Fruit fly (Drosophila melanogaster) whole organism, adult: ENCODE data around the gene CG6000.
A peak's percentile ranks its signal among the peaks of the same experiment; 100 is the strongest.

Experiments used
- CG11617 ChIP-seq: fragments of 200-800 bp; sonication (Bioruptor generic); optimal IDR thresholded peaks from 2 replicates; lab custom pipeline; 2017; ENCODE audit warnings: mild to moderate bottlenecking, missing biosample characterization, missing genetic modification reagents, missing genetic modification characterization
- CG12768 ChIP-seq: fragments of 200-800 bp; sonication (Bioruptor generic); optimal IDR thresholded peaks from 2 replicates; lab custom pipeline; 2017; ENCODE audit warnings: missing biosample characterization, missing genetic modification characterization, mild to moderate bottlenecking, moderate library complexity, missing genetic modification reagents
- CG14711 ChIP-seq: fragments of 200-800 bp; sonication (Bioruptor generic); optimal IDR thresholded peaks from 2 replicates; lab custom pipeline; 2018; ENCODE audit warnings: missing biosample characterization, mild to moderate bottlenecking, missing genetic modification characterization, moderate library complexity
- CG1620 ChIP-seq: fragments of 200-800 bp; sonication (Bioruptor generic); optimal IDR thresholded peaks from 2 replicates; lab custom pipeline; 2016; ENCODE audit warnings: missing biosample characterization, missing genetic modification characterization
- CG33017 ChIP-seq: fragments of 200-800 bp; sonication (Bioruptor generic); optimal IDR thresholded peaks from 2 replicates; lab custom pipeline; 2018; ENCODE audit warnings: missing biosample characterization, mild to moderate bottlenecking, missing genetic modification characterization, moderate library complexity
- CG5204 ChIP-seq: fragments of 200-800 bp; sonication (Bioruptor generic); optimal IDR thresholded peaks from 2 replicates; lab custom pipeline; 2016; ENCODE audit warnings: missing biosample characterization, missing genetic modification characterization
- CG7045 ChIP-seq: fragments of 200-800 bp; sonication (Bioruptor generic); optimal IDR thresholded peaks from 2 replicates; lab custom pipeline; 2017; ENCODE audit warnings: missing biosample characterization, mild to moderate bottlenecking, missing genetic modification characterization
- CG7101 ChIP-seq: fragments of 200-800 bp; sonication (Bioruptor generic); optimal IDR thresholded peaks from 2 replicates; lab custom pipeline; 2018; ENCODE audit warnings: missing biosample characterization, mild to moderate bottlenecking, missing genetic modification characterization, moderate library complexity
- Clk ChIP-seq: fragments of 200-800 bp; sonication (Bioruptor generic); optimal IDR thresholded peaks from 2 replicates; lab custom pipeline; 2017; ENCODE audit warnings: missing biosample characterization, missing genetic modification characterization
- Crg-1 ChIP-seq: fragments of 200-800 bp; sonication (Bioruptor generic); optimal IDR thresholded peaks from 2 replicates; lab custom pipeline; 2016; ENCODE audit warnings: missing biosample characterization, missing genetic modification characterization
- Hr96 ChIP-seq: fragments of 200-800 bp; sonication (Bioruptor generic); optimal IDR thresholded peaks from 2 replicates; lab custom pipeline; 2016; ENCODE audit warnings: missing biosample characterization, missing genetic modification characterization
- Mnt ChIP-seq: fragments of 200-800 bp; sonication (Bioruptor generic); optimal IDR thresholded peaks from 2 replicates; lab custom pipeline; 2016; ENCODE audit warnings: missing biosample characterization, mild to moderate bottlenecking, missing genetic modification characterization
- bab1 ChIP-seq: fragments of 200-800 bp; sonication (Bioruptor generic); optimal IDR thresholded peaks from 3 replicates; lab custom pipeline; 2019; ENCODE audit warnings: missing biosample characterization, mild to moderate bottlenecking, missing genetic modification characterization, moderate library complexity
- cic ChIP-seq: fragments of 200-800 bp; sonication (Bioruptor generic); optimal IDR thresholded peaks from 2 replicates; lab custom pipeline; 2017; ENCODE audit warnings: missing biosample characterization, mild to moderate bottlenecking, missing genetic modification characterization, moderate library complexity
- cnc ChIP-seq, 2 experiments: fragments of >200 bp; optimal IDR thresholded peaks; 2 replicates each; lab custom pipeline; 2017
- kay ChIP-seq: fragments of 200-800 bp; sonication (Bioruptor generic); peaks from one replicate; lab custom pipeline; 2016; ENCODE audit warnings: missing biosample characterization, missing genetic modification characterization, borderline replicate concordance
- ovo ChIP-seq: fragments of 200-800 bp; sonication (Bioruptor generic); optimal IDR thresholded peaks from 2 replicates; lab custom pipeline; 2016; ENCODE audit warnings: missing biosample characterization, missing genetic modification characterization
- pad ChIP-seq: fragments of 200-800 bp; sonication (Bioruptor generic); optimal IDR thresholded peaks from 3 replicates; lab custom pipeline; 2017; ENCODE audit warnings: missing biosample characterization, missing genetic modification characterization, mild to moderate bottlenecking, moderate library complexity, missing genetic modification reagents
- tj ChIP-seq: fragments of 200-800 bp; sonication (Bioruptor generic); optimal IDR thresholded peaks from 3 replicates; lab custom pipeline; 2017; ENCODE audit warnings: missing biosample characterization, mild to moderate bottlenecking, missing genetic modification characterization, moderate library complexity
- toe ChIP-seq: fragments of 200-800 bp; sonication (Bioruptor generic); optimal IDR thresholded peaks from 2 replicates; lab custom pipeline; 2016; ENCODE audit warnings: missing biosample characterization, missing genetic modification characterization

CG6000 gene

dm6 chr3R:24057188-24057587 is 3.0 kb downstream of the CG6000 start, which contains the start of gene Hsp68:
Gene Hsp68, minus strand, starts transcription at chr3R:24057310.
- no peak for TF ChIP-seq Clk (GFP tag; lab: Kevin White, UChicago)
- peak; percentile 2 for TF ChIP-seq CG11617
- TF ChIP-seq cnc (optimal IDR thresholded peaks at IDR 0.05; lab: Kevin White, UChicago): no peak
- TF ChIP-seq Mnt (GFP tag; lab: Kevin White, UChicago): no peak
- TF ChIP-seq CG33017 (tag; lab: Kevin White, UChicago): peak; percentile 28
- TF ChIP-seq CG12768 (GFP tag; lab: Kevin White, UChicago): peak; percentile 51
- peak; percentile 31 for TF ChIP-seq cic (GFP tag; lab: Kevin White, UChicago)
- no peak for TF ChIP-seq CG14711 (tag; lab: Kevin White, UChicago)
- TF ChIP-seq CG7045: no peak
- peak; percentile 100 for TF ChIP-seq pad (GFP tag; lab: Kevin White, UChicago)
- no peak for TF ChIP-seq CG7101
- TF ChIP-seq tj (GFP tag; lab: Kevin White, UChicago): peak; percentile 26

dm6 chr3R:24058041-24058440 is 3.9 kb downstream of the CG6000 start, which contains the start of gene SMC1:
Gene SMC1, plus strand, starts transcription at chr3R:24058287.
- TF ChIP-seq Mnt (GFP tag; lab: Kevin White, UChicago) (peak; percentile 40), tj (GFP tag; lab: Kevin White, UChicago) (peak; percentile 33), Crg-1 (GFP tag; lab: Kevin White, UChicago) (peak; percentile 49), ovo (no peak), CG5204 (no peak), Clk (GFP tag; lab: Kevin White, UChicago) (peak; percentile 59), pad (GFP tag; lab: Kevin White, UChicago) (no peak), CG11617 (peak; percentile 21), CG12768 (GFP tag; lab: Kevin White, UChicago) (no peak), cic (GFP tag; lab: Kevin White, UChicago) (peak; percentile 81), bab1 (GFP tag; lab: Kevin White, UChicago) (peak; percentile 72), Hr96 (GFP tag; lab: Kevin White, UChicago) (no peak), toe (GFP tag; lab: Kevin White, UChicago) (no peak), CG14711 (tag; lab: Kevin White, UChicago) (peak; percentile 6), cnc (optimal IDR thresholded peaks at IDR 0.05; lab: Kevin White, UChicago) (no peak), CG7045 (peak; percentile 35), kay (GFP tag; lab: Kevin White, UChicago) (no peak), CG1620 (GFP tag; lab: Kevin White, UChicago) (peak; percentile 66), CG7101 (peak; percentile 54), CG33017 (tag; lab: Kevin White, UChicago) (no peak)

DNA sequence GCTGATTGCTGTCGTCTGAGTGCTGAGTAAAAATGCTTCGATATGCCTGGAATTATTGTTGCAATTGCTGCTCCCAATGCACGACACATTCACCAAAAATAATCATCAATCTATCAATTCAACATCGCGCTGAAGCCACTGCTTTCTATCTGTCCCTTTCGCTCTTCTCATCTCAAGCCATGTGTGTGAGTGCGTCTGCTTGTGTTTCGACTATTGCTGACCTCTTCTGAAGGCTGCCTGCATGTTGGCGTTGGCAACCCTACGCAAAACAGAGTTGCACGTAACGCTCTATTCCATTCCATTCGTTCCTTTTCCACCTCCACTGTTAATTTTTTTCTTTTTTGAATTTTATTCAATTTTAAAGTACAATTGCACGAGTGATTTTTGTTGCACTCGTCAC is 11.5 kb downstream of the CG6000 start:
- TF ChIP-seq CG7101 (no peak), kay (GFP tag; lab: Kevin White, UChicago) (no peak), toe (GFP tag; lab: Kevin White, UChicago) (no peak), CG7045 (no peak), tj (GFP tag; lab: Kevin White, UChicago) (no peak), ovo (no peak), CG14711 (tag; lab: Kevin White, UChicago) (no peak), Crg-1 (GFP tag; lab: Kevin White, UChicago) (no peak), Mnt (GFP tag; lab: Kevin White, UChicago) (no peak), Clk (GFP tag; lab: Kevin White, UChicago) (no peak), cic (GFP tag; lab: Kevin White, UChicago) (no peak), pad (GFP tag; lab: Kevin White, UChicago) (no peak), bab1 (GFP tag; lab: Kevin White, UChicago) (no peak), CG11617 (no peak), CG5204 (no peak), CG33017 (tag; lab: Kevin White, UChicago) (no peak), CG12768 (GFP tag; lab: Kevin White, UChicago) (no peak), Hr96 (GFP tag; lab: Kevin White, UChicago) (no peak), CG1620 (GFP tag; lab: Kevin White, UChicago) (no peak)

DNA sequence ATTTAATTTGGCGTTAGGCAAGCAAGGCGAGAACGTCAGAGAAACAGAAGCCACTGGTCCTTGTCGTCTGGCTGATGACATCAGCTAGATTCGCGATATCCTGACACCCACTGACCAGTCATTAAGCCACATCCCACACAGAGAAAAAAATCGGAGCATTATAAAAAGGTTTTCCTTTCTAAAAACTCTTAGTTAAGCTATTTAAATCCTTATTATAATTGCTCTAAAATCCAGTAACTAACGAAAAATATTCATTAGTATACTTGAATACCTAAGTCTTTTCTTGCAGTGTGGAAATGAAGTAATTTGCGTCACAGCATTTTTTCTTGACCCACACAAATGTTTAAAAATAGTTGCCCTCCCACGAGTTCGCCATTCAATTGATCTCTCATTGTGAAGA is 14.6 kb downstream of the CG6000 start:
- no peak for TF ChIP-seq CG11617
- no peak for TF ChIP-seq Crg-1 (GFP tag; lab: Kevin White, UChicago)
- no peak for TF ChIP-seq CG7101
- no peak for TF ChIP-seq CG1620 (GFP tag; lab: Kevin White, UChicago)
- no peak for TF ChIP-seq CG12768 (GFP tag; lab: Kevin White, UChicago)
- no peak for TF ChIP-seq Mnt (GFP tag; lab: Kevin White, UChicago)
- no peak for TF ChIP-seq pad (GFP tag; lab: Kevin White, UChicago)
- no peak for TF ChIP-seq toe (GFP tag; lab: Kevin White, UChicago)
- TF ChIP-seq cic (GFP tag; lab: Kevin White, UChicago): no peak
- no peak for TF ChIP-seq CG5204

- TF ChIP-seq Hr96 (GFP tag; lab: Kevin White, UChicago): no peak
- TF ChIP-seq kay (GFP tag; lab: Kevin White, UChicago): no peak
- TF ChIP-seq CG7101: no peak
- TF ChIP-seq tj (GFP tag; lab: Kevin White, UChicago): no peak
- no peak for TF ChIP-seq CG7045
- no peak for TF ChIP-seq CG12768 (GFP tag; lab: Kevin White, UChicago)
Measured at dm6 chr3R:24069965-24070364, 15.8 kb downstream of the CG6000 start.

DNA sequence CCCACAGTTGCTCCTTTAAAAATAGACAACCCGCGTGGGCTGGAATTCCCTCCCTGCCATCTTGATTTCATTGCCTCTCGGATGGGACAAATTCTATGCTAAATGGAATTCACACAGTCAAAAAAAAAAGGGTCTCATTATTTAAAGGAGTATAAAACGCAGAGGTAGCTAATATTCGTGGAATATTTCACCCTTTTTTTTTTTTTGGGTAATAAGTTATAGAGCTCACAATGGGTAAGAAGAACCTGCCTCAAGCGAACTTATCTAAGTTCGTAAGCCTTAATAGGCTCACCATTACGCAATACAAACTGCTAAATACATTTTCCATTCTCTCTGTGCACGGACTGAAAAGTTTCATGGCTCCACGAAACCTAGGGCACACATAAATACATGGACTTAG is 19.5 kb downstream of the CG6000 start:
- no peak for TF ChIP-seq toe (GFP tag; lab: Kevin White, UChicago)
